Worm (Caenorhabditis elegans) whole organism, L4/young adult: ENCODE results near the gene sru-24.

Experiments used
- W03F9.2 ChIP-seq: fragments of 150-350 bp; optimal IDR thresholded peaks from 2 replicates; lab custom pipeline; 2014; ENCODE audit warnings: missing biosample characterization, missing genetic modification characterization
- him-1 ChIP-seq: sonication (generic microtip); optimal IDR thresholded peaks from 2 replicates; lab custom pipeline; 2016; ENCODE audit warnings: missing genotype, missing genetic modification reagents, missing genetic modification characterization, missing compliant biosample characterization

ce11 chrV:689538-689937 is 18.3 kb upstream of the sru-24 start:
- TF ChIP-seq W03F9.2 (tag; lab: Kevin White, UChicago) (no peak), him-1 (tag; lab: Kevin White, UChicago) (no peak)
